Fruit fly (Drosophila melanogaster): ENCODE measurements around the gene lectin-28C.

The lectin-28C gene

DNA sequence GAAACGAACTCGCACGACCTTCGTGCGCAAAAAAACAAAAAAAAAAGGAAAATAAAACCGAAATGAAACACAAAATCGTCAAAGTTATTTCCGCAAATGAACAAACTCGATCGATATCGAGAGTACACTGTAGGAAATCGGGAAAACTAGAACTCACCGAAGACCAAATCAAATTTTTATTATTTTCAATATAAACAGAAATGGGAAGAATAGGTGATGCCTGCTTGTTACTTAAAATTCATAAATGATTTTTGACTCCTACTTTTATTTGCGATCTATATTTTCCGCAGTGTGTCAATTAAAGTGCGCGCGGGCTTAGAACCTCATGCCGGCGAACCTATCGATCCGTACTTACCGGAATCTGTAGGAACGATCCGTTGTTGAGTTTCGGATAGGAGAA lies 18.8 kb downstream of the lectin-28C start:
- no peak for TF ChIP-seq CG17801 (GFP tag; optimal IDR thresholded peaks at IDR 0.05; ENCODE audit: partially characterized antibody)

dm6 chr2L:7876520-7877232 lies 19.8 kb downstream of the lectin-28C start:
- no peak for TF ChIP-seq CG17801 (GFP tag; optimal IDR thresholded peaks at IDR 0.05; ENCODE audit: partially characterized antibody)

dm6 chr2L:7878372-7878771 lies 21.5 kb downstream of the lectin-28C start:
- TF ChIP-seq CG17801 (GFP tag; optimal IDR thresholded peaks at IDR 0.05; ENCODE audit: partially characterized antibody): no peak

- TF ChIP-seq CG17801 (GFP tag; optimal IDR thresholded peaks at IDR 0.05; ENCODE audit: partially characterized antibody): no peak
Measured at dm6 chr2L:7879292-7879894, 22.5 kb downstream of the lectin-28C start, which contains the start of gene spz3. Gene spz3 (minus strand): TSS chr2L:7879552.

- no peak for TF ChIP-seq CG17801 (GFP tag; optimal IDR thresholded peaks at IDR 0.05; ENCODE audit: partially characterized antibody)
Measured at dm6 chr2L:7880458-7880857, 23.6 kb downstream of the lectin-28C start.

DNA sequence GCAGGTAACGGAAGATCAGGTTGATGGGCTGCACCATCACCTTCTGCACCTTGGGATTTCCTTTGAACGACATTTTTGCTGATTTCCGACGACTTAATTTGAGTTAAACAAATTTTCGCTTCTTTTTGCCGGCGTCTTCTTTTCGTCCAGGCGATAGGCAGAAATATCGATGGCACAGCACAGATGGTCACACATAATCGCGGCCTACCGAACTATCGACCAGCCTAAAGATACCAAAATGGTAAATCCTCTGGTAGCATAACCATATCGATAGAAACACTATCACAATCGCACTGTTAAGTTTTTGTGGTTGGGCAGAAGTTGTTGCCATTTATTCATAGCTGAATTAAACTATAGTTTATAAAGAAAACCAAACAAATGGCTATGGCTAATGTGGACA lies 28.4 kb downstream of the lectin-28C start, which contains the start of the genes SmE and CG34132:
Gene SmE (minus strand): TSS at position 180 of the 400 bp plus-strand sequence.
Gene CG34132 (plus strand): TSS at position 233 of the 400 bp plus-strand sequence.
- TF ChIP-seq CG17801 (GFP tag; optimal IDR thresholded peaks at IDR 0.05; ENCODE audit: partially characterized antibody): no peak

dm6 chr2L:7885952-7886351 lies 29.1 kb downstream of the lectin-28C start:
- no peak for TF ChIP-seq CG17801 (GFP tag; optimal IDR thresholded peaks at IDR 0.05; ENCODE audit: partially characterized antibody)

DNA sequence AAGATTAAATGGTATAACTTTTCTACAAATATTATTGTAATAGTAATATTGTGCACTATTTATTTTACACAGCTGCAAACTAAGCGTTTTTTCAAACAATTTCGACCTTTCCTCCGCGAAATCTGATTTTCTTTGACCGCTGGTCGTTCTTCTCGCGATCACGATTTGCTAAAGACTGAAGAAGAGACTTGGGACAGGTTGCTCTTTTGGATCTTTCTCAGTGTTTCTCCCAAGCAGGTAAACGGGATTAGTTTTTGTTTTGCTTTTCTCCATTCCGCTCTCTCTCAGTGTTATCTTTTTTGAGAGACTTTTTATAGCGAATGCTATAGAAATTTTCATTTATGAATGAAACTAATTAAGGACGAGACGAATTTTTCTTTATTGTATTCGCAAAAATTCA lies 30.5 kb downstream of the lectin-28C start, which contains the start of gene CG7102:
Gene CG7102 (minus strand): TSS at position 181 of the 400 bp plus-strand sequence.
- no peak for TF ChIP-seq CG17801 (GFP tag; optimal IDR thresholded peaks at IDR 0.05; ENCODE audit: partially characterized antibody)

- no peak for TF ChIP-seq CG17801 (GFP tag; optimal IDR thresholded peaks at IDR 0.05; ENCODE audit: partially characterized antibody)
Measured at dm6 chr2L:7889029-7889428, 32.2 kb downstream of the lectin-28C start, which contains the start of gene Spn28Da. Gene Spn28Da (minus strand): TSS chr2L:7889129.

- TF ChIP-seq CG17801 (GFP tag; optimal IDR thresholded peaks at IDR 0.05; ENCODE audit: partially characterized antibody): no peak
Measured at dm6 chr2L:7890654-7891114, 33.8 kb downstream of the lectin-28C start, which contains the start of gene Spn28Db. Gene Spn28Db (minus strand): TSS chr2L:7890704.

- TF ChIP-seq CG17801 (GFP tag; optimal IDR thresholded peaks at IDR 0.05; ENCODE audit: partially characterized antibody): no peak
Measured at dm6 chr2L:7897245-7897644, 40.4 kb downstream of the lectin-28C start.

dm6 chr2L:7898581-7898980 lies 41.7 kb downstream of the lectin-28C start:
- no peak for TF ChIP-seq CG17801 (GFP tag; optimal IDR thresholded peaks at IDR 0.05; ENCODE audit: partially characterized antibody)

dm6 chr2L:7899108-7899507 lies 42.2 kb downstream of the lectin-28C start:
- TF ChIP-seq CG17801 (GFP tag; optimal IDR thresholded peaks at IDR 0.05; ENCODE audit: partially characterized antibody): no peak

dm6 chr2L:7899949-7900348 lies 43.1 kb downstream of the lectin-28C start:
- no peak for TF ChIP-seq CG17801 (GFP tag; optimal IDR thresholded peaks at IDR 0.05; ENCODE audit: partially characterized antibody)

- TF ChIP-seq CG17801 (GFP tag; optimal IDR thresholded peaks at IDR 0.05; ENCODE audit: partially characterized antibody): no peak
Measured at dm6 chr2L:7901833-7902232, 45.0 kb downstream of the lectin-28C start.

- TF ChIP-seq CG17801 (GFP tag; optimal IDR thresholded peaks at IDR 0.05; ENCODE audit: partially characterized antibody): no peak
Measured at dm6 chr2L:7909327-7909804, 52.5 kb downstream of the lectin-28C start.

Data from ovary, adult (tissue).